Worm (Caenorhabditis elegans) whole organism, L4 larva: ENCODE measurements around the gene nhr-99.

Source experiments
- F44E2.7 ChIP-seq: fragments of 200-800 bp; sonication (Bioruptor generic); IDR thresholded peaks from 2 replicates; pipeline ENCODE4 v2.1.2; 2022; ENCODE audit warnings: missing genetic modification characterization, missing compliant biosample characterization
- F49E8.2 ChIP-seq: sonication (generic microtip); optimal IDR thresholded peaks from 2 replicates; lab custom pipeline; 2016; ENCODE audit warnings: missing compliant biosample characterization, mild to moderate bottlenecking, missing genetic modification characterization, borderline replicate concordance
- R02D3.7 ChIP-seq: fragments of 150-350 bp; sonication (generic microtip); optimal IDR thresholded peaks from 3 replicates; lab custom pipeline; 2014; ENCODE audit warnings: missing biosample characterization, missing genetic modification characterization
- Y5F2A.4 ChIP-seq: fragments of 200-800 bp; sonication (Bioruptor generic); optimal IDR thresholded peaks from 2 replicates; lab custom pipeline; 2018; ENCODE audit warnings: mild to moderate bottlenecking, missing genetic modification characterization, missing compliant biosample characterization
- ZK337.2 ChIP-seq: fragments of 200-800 bp; sonication (Bioruptor generic); IDR thresholded peaks from 2 replicates; pipeline ENCODE4 v1.3.6; 2022; ENCODE audit warnings: missing genetic modification reagents, missing genetic modification characterization, missing compliant biosample characterization
- ZK546.5 ChIP-seq, 2 experiments: sonication (generic microtip); optimal IDR thresholded peaks; 2 replicates each; lab custom pipeline; 2017; ENCODE audit warnings: missing biosample characterization in 2 of 2, missing genetic modification characterization in 2 of 2
- aha-1 ChIP-seq: fragments of 150-350 bp; peaks from one replicate; lab custom pipeline; 2014; ENCODE audit warnings: missing biosample characterization, missing genetic modification characterization
- aly-2 ChIP-seq: sonication (generic microtip); optimal IDR thresholded peaks from 2 replicates; lab custom pipeline; 2018; ENCODE audit warnings: missing biosample characterization, missing genetic modification characterization
- ama-1 ChIP-seq: fragments of 150-350 bp; optimal IDR thresholded peaks from 2 replicates; lab custom pipeline; 2014; ENCODE audit warnings: inconsistent platforms, mixed read lengths
- arid-1 ChIP-seq: fragments of 200-800 bp; sonication (Bioruptor generic); conservative IDR thresholded peaks from 2 replicates; pipeline ENCODE4 v1.3.6; 2022; ENCODE audit warnings: missing genetic modification reagents, missing genetic modification characterization, missing compliant biosample characterization
- ceh-32 ChIP-seq: sonication (generic microtip); optimal IDR thresholded peaks from 2 replicates; lab custom pipeline; 2016; ENCODE audit warnings: mild to moderate bottlenecking, missing genetic modification characterization, missing compliant biosample characterization; ENCODE audit not compliant: poor library complexity
- ceh-44 ChIP-seq: fragments of 200-800 bp; sonication (Bioruptor generic); IDR thresholded peaks from 2 replicates; pipeline ENCODE4 v1.3.6; 2022; ENCODE audit warnings: missing genetic modification reagents, missing genetic modification characterization, missing compliant biosample characterization
- ces-1 ChIP-seq: fragments of 150-350 bp; sonication (generic microtip); optimal IDR thresholded peaks from 4 replicates; lab custom pipeline; 2014; ENCODE audit warnings: missing biosample characterization, missing genetic modification reagents, missing genetic modification characterization
- ctbp-1 ChIP-seq: fragments of 200-800 bp; sonication (Bioruptor generic); IDR thresholded peaks from 2 replicates; pipeline ENCODE4 v1.3.6; 2022; ENCODE audit warnings: missing genetic modification reagents, missing genetic modification characterization, missing compliant biosample characterization
- dmd-8 ChIP-seq: fragments of 200-800 bp; sonication (Bioruptor generic); IDR thresholded peaks from 2 replicates; pipeline ENCODE4 v1.3.6; 2022; ENCODE audit warnings: missing genetic modification characterization, missing compliant biosample characterization
- dpl-1 ChIP-seq: fragments of 150-350 bp; optimal IDR thresholded peaks from 2 replicates; lab custom pipeline; 2014; ENCODE audit warnings: missing biosample characterization, missing genetic modification reagents, missing genetic modification characterization
- egl-27 ChIP-seq: sonication (generic microtip); optimal IDR thresholded peaks from 3 replicates; lab custom pipeline; 2017; ENCODE audit warnings: missing biosample characterization, missing genetic modification reagents, missing genetic modification characterization
- egl-43 ChIP-seq: fragments of 200-800 bp; sonication (Bioruptor generic); IDR thresholded peaks from 2 replicates; pipeline ENCODE4 v1.3.6; 2022; ENCODE audit warnings: missing genetic modification reagents, missing genetic modification characterization, missing compliant biosample characterization
- hif-1 ChIP-seq, 2 experiments: sonication (generic microtip); optimal IDR thresholded peaks; 2 replicates each; lab custom pipeline; 2016 to 2017; ENCODE audit warnings: missing compliant biosample characterization in 2 of 2, missing genetic modification characterization in 2 of 2, missing genetic modification reagents in 2 of 2, missing genotype in 2 of 2, mild to moderate bottlenecking in 1 of 2
- hlh-30 ChIP-seq: sonication (generic microtip); optimal IDR thresholded peaks from 2 replicates; lab custom pipeline; 2017; ENCODE audit warnings: antibody characterized with exemption, mild to moderate bottlenecking, missing genetic modification characterization, missing compliant biosample characterization; ENCODE audit not compliant: insufficient read depth
- jun-1 ChIP-seq: fragments of 150-350 bp; optimal IDR thresholded peaks from 2 replicates; lab custom pipeline; 2014; ENCODE audit warnings: missing biosample characterization, missing genetic modification reagents, missing genetic modification characterization
- lin-1 ChIP-seq: fragments of 200-800 bp; sonication (Bioruptor generic); IDR thresholded peaks from 2 replicates; pipeline ENCODE4 v1.3.6; 2022; ENCODE audit warnings: missing genetic modification reagents, missing genetic modification characterization, missing compliant biosample characterization
- lin-38 ChIP-seq: fragments of 200-800 bp; sonication (Bioruptor generic); IDR thresholded peaks from 2 replicates; pipeline ENCODE4 v1.3.6; 2022; ENCODE audit warnings: missing genetic modification reagents, missing genetic modification characterization, missing compliant biosample characterization
- lsy-2 ChIP-seq, 2 experiments: fragments of 150-350 bp in 1 of 2; sonication (generic microtip) in 1 of 2; optimal IDR thresholded peaks; 2 replicates each; lab custom pipeline; 2014 to 2017; ENCODE audit warnings: missing biosample characterization in 2 of 2, missing genetic modification characterization in 2 of 2
- madf-5 ChIP-seq, 2 experiments: fragments of 200-800 bp; sonication (Bioruptor generic); IDR thresholded peaks; 2 replicates each; pipeline ENCODE4 v1.3.6; 2022; ENCODE audit warnings: missing compliant biosample characterization in 2 of 2, missing genetic modification characterization in 2 of 2
- madf-9 ChIP-seq: fragments of 200-800 bp; sonication (Bioruptor generic); conservative IDR thresholded peaks from 2 replicates; pipeline ENCODE4 v1.3.6; 2022; ENCODE audit warnings: missing genetic modification reagents, missing genetic modification characterization, missing compliant biosample characterization
- mdl-1 ChIP-seq, 2 experiments: fragments of 150-350 bp in 1 of 2; sonication (generic microtip) in 1 of 2; optimal IDR thresholded peaks; 2 replicates each; lab custom pipeline; 2014 to 2017; ENCODE audit warnings: missing biosample characterization in 2 of 2, missing genetic modification characterization in 2 of 2
- mep-1 ChIP-seq: fragments of 150-350 bp; sonication (generic microtip); optimal IDR thresholded peaks from 3 replicates; lab custom pipeline; 2014; ENCODE audit warnings: missing biosample characterization, missing genetic modification characterization
- mes-2 ChIP-seq: sonication (generic microtip); optimal IDR thresholded peaks from 2 replicates; lab custom pipeline; 2016; ENCODE audit warnings: missing genotype, mild to moderate bottlenecking, missing genetic modification characterization, missing compliant biosample characterization; ENCODE audit not compliant: poor library complexity, severe bottlenecking
- mxl-2 ChIP-seq: fragments of 200-800 bp; sonication (Bioruptor generic); conservative IDR thresholded peaks from 2 replicates; pipeline ENCODE4 v1.3.6; 2022; ENCODE audit warnings: missing genetic modification reagents, missing genetic modification characterization, missing compliant biosample characterization
- mxl-3 ChIP-seq: fragments of 200-800 bp; sonication (Bioruptor generic); optimal IDR thresholded peaks from 2 replicates; lab custom pipeline; 2018; ENCODE audit warnings: mild to moderate bottlenecking, missing genetic modification characterization, missing compliant biosample characterization
- nhr-11 ChIP-seq: fragments of 150-350 bp; optimal IDR thresholded peaks from 2 replicates; lab custom pipeline; 2014; ENCODE audit warnings: missing biosample characterization, missing genetic modification characterization
- nhr-25 ChIP-seq: sonication (generic microtip); optimal IDR thresholded peaks from 2 replicates; lab custom pipeline; 2017; ENCODE audit warnings: missing genetic modification characterization, mild to moderate bottlenecking, missing compliant biosample characterization, antibody characterized with exemption, moderate library complexity, borderline replicate concordance; ENCODE audit not compliant: insufficient read depth
- nhr-28 ChIP-seq: fragments of 150-350 bp; optimal IDR thresholded peaks from 2 replicates; lab custom pipeline; 2014; ENCODE audit warnings: missing biosample characterization, missing genetic modification characterization
- pha-4 ChIP-seq, 2 experiments: fragments of 150-350 bp in 1 of 2; fragments of 200-800 bp in 1 of 2; sonication (Bioruptor generic) in 1 of 2; IDR thresholded peaks in 1 of 2; optimal IDR thresholded peaks in 1 of 2; 2 replicates each; pipeline versions ENCODE4 v1.3.6 to Lab custom; 2014 to 2022; ENCODE audit warnings: missing genetic modification characterization in 2 of 2, missing genetic modification reagents in 2 of 2, missing biosample characterization in 1 of 2, missing compliant biosample characterization in 1 of 2
- php-3 ChIP-seq: fragments of 200-800 bp; sonication (Bioruptor generic); IDR thresholded peaks from 2 replicates; pipeline ENCODE4 v1.3.6; 2022; ENCODE audit warnings: missing genetic modification reagents, missing genetic modification characterization, missing compliant biosample characterization
- pqm-1 ChIP-seq: sonication (generic microtip); optimal IDR thresholded peaks from 2 replicates; lab custom pipeline; 2017; ENCODE audit warnings: missing biosample characterization, missing genetic modification characterization
- skn-1 ChIP-seq: fragments of 150-350 bp; optimal IDR thresholded peaks from 2 replicates; lab custom pipeline; 2014; ENCODE audit warnings: missing biosample characterization, missing genetic modification characterization
- snpc-4 ChIP-seq: fragments of 150-350 bp; optimal IDR thresholded peaks from 2 replicates; lab custom pipeline; 2014; ENCODE audit warnings: missing biosample characterization, missing genetic modification characterization
- spr-3 ChIP-seq: fragments of 200-800 bp; sonication (Bioruptor generic); optimal IDR thresholded peaks from 2 replicates; lab custom pipeline; 2018; ENCODE audit warnings: mild to moderate bottlenecking, missing genetic modification characterization, missing compliant biosample characterization
- unc-39 ChIP-seq: sonication (generic microtip); optimal IDR thresholded peaks from 2 replicates; lab custom pipeline; 2017; ENCODE audit warnings: missing biosample characterization, missing genetic modification characterization
- unc-62 ChIP-seq, 3 experiments: fragments of 150-350 bp in 1 of 3; sonication (generic microtip); optimal IDR thresholded peaks in 2 of 3; peaks in 1 of 3; 1 replicate in 1 of 3; 2 replicates in 2 of 3; lab custom pipeline; 2014 to 2017; ENCODE audit warnings: missing biosample characterization in 3 of 3, missing genetic modification characterization in 3 of 3, missing genetic modification reagents in 3 of 3, missing genotype in 1 of 3
- vab-7 ChIP-seq: fragments of 200-800 bp; sonication (Bioruptor generic); IDR thresholded peaks from 2 replicates; pipeline ENCODE4 v1.3.6; 2022; ENCODE audit warnings: missing genetic modification reagents, missing genetic modification characterization, missing compliant biosample characterization
- zfp-3 ChIP-seq: fragments of 200-800 bp; sonication (Bioruptor generic); conservative IDR thresholded peaks from 2 replicates; pipeline ENCODE4 v1.3.6; 2022; ENCODE audit warnings: missing genetic modification reagents, missing genetic modification characterization, missing compliant biosample characterization
- zip-2 ChIP-seq: fragments of 150-350 bp; optimal IDR thresholded peaks from 2 replicates; lab custom pipeline; 2014; ENCODE audit warnings: missing biosample characterization, missing genetic modification characterization
- ztf-11 ChIP-seq: fragments of 150-350 bp; optimal IDR thresholded peaks from 2 replicates; lab custom pipeline; 2014; ENCODE audit warnings: missing biosample characterization, missing genetic modification characterization

The nhr-99 gene

DNA sequence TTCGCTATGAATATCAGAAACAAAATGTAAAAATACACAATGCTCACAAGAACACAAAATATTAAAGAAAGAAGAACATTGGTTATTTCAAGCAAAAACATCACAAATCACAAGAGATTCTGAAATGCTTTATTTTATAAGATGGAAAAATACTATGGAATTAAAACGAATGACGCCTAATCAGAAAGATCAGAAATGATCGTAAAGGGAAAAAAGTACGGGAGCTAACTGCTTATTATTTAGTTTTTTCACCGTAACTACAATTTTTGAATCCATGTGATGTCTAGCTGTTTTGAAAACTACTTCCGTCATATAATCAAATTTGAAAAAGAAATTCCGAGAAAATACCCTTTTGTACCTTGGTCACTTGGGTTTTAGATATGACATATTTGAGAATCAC lies 6.1 kb upstream of the nhr-99 start, which contains the start of gene srbc-57:
srbc-57 (minus strand) TSS at position 101 of the 400 bp plus-strand sequence.
- no peak for TF ChIP-seq vab-7
- no peak for TF ChIP-seq unc-39
- TF ChIP-seq ceh-32 (tag; lab: Kevin White, UChicago): no peak
- TF ChIP-seq zfp-3 (GFP tag; lab: Robert Waterston, UW): no peak
- TF ChIP-seq F49E8.2 (tag; lab: Kevin White, UChicago): no peak
- no peak for TF ChIP-seq ctbp-1 (GFP tag; lab: Robert Waterston, UW)

DNA sequence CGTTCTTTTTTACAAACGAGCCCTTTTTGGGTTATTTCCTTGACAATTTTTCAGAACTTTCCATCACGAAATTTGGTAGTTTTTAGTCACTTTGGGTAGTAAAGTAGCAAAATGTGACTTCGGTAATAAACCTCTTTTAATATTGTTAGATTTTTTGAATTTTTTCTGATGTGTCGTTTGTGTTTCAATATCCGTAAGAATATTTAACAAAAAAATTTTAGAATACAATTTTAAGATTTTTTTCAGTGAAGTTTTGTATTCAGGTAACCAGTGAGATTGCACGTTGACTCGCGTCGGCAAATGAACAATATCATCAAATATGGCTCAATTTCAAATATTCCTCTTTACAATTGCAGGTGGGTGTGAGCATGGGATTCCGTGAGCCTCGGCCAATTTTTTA lies 2.0 kb upstream of the nhr-99 start, which contains the start of gene srt-31:
srt-31 (plus strand) TSS at position 301 of the 400 bp plus-strand sequence.
- TF ChIP-seq arid-1 (no peak), mes-2 (tag; lab: Kevin White, UChicago) (no peak), egl-43 (GFP tag; lab: Robert Waterston, UW) (no peak), ceh-32 (tag; lab: Kevin White, UChicago) (no peak), madf-5 (GFP tag; IDR thresholded peaks at IDR 0.05; lab: Robert Waterston, UW) (no peak), ztf-11 (tag; lab: Kevin White, UChicago) (no peak), aly-2 (tag; lab: Kevin White, UChicago) (no peak), ama-1 (no peak), pha-4 (GFP tag; IDR thresholded peaks at IDR 0.05; lab: Robert Waterston, UW) (no peak), pha-4 (tag; optimal IDR thresholded peaks at IDR 0.05; lab: Kevin White, UChicago) (no peak), mep-1 (tag; lab: Kevin White, UChicago) (no peak), lin-1 (GFP tag; lab: Robert Waterston, UW) (no peak), skn-1 (tag; lab: Kevin White, UChicago) (no peak), hlh-30 (tag; lab: Kevin White, UChicago) (no peak), unc-62 (GFP tag; optimal IDR thresholded peaks at IDR 0.05 in 1 of 2; lab: Kevin White, UChicago) (no peak), unc-62 (tag; optimal IDR thresholded peaks at IDR 0.05; lab: Kevin White, UChicago) (no peak), ZK546.5 (tag; optimal IDR thresholded peaks at IDR 0.05; lab: Kevin White, UChicago) (no peak), ces-1 (GFP tag; lab: Kevin White, UChicago) (no peak), hif-1 (tag; optimal IDR thresholded peaks at IDR 0.05; lab: Kevin White, UChicago) (no peak)
- TF ChIP-seq, all 104 proteins: peak for 0

- TF ChIP-seq aha-1 (no peak), lin-38 (GFP tag; lab: Robert Waterston, UW) (no peak), aly-2 (tag; lab: Kevin White, UChicago) (no peak), nhr-11 (tag; lab: Kevin White, UChicago) (no peak), zip-2 (tag; lab: Kevin White, UChicago) (no peak), jun-1 (tag; lab: Kevin White, UChicago) (no peak), nhr-25 (tag; lab: Kevin White, UChicago) (no peak), F44E2.7 (no peak), unc-39 (no peak), ceh-44 (GFP tag; lab: Robert Waterston, UW) (no peak), mdl-1 (tag; optimal IDR thresholded peaks at IDR 0.05; lab: Kevin White, UChicago) (no peak), egl-27 (tag; lab: Kevin White, UChicago) (no peak), dmd-8 (GFP tag; lab: Robert Waterston, UW) (no peak), dpl-1 (GFP tag; lab: Kevin White, UChicago) (no peak), madf-9 (GFP tag; lab: Robert Waterston, UW) (no peak), php-3 (GFP tag; lab: Robert Waterston, UW) (no peak), lsy-2 (tag; optimal IDR thresholded peaks at IDR 0.05; lab: Kevin White, UChicago) (no peak), madf-5 (GFP tag; IDR thresholded peaks at IDR 0.05; lab: Robert Waterston, UW) (no peak), mxl-3 (GFP tag; lab: Kevin White, UChicago) (no peak), mxl-2 (no peak), spr-3 (GFP tag; lab: Kevin White, UChicago) (no peak), egl-43 (GFP tag; lab: Robert Waterston, UW) (no peak), R02D3.7 (tag; lab: Kevin White, UChicago) (no peak), Y5F2A.4 (GFP tag; lab: Kevin White, UChicago) (no peak), nhr-28 (peak; percentile 91), pqm-1 (peak; percentile 68), ZK337.2 (GFP tag; lab: Robert Waterston, UW) (no peak), snpc-4 (tag; lab: Kevin White, UChicago) (no peak)
Observed at ce11 chrV:477664-478212, 3.2 kb downstream of the nhr-99 start, which contains the start of gene nhr-55. TSS of gene nhr-55 (plus strand) at chrV:478162.
